Worm (Caenorhabditis elegans) whole organism, young adult: ENCODE data around the gene srx-62.

Experiments
- F23B12.7 ChIP-seq: sonication (generic microtip); optimal IDR thresholded peaks from 2 replicates; lab custom pipeline; 2017; ENCODE audit warnings: missing genetic modification characterization, mild to moderate bottlenecking, missing compliant biosample characterization, antibody characterized with exemption, moderate library complexity; ENCODE audit not compliant: insufficient read depth
- F39B2.1 ChIP-seq: fragments of 200-800 bp; sonication (Bioruptor generic); IDR thresholded peaks from 2 replicates; pipeline ENCODE4 v1.3.6; 2022; ENCODE audit warnings: missing genetic modification reagents, missing genetic modification characterization, missing compliant biosample characterization
- F52B5.7 ChIP-seq: sonication (generic microtip); optimal IDR thresholded peaks from 2 replicates; lab custom pipeline; 2016; ENCODE audit warnings: mild to moderate bottlenecking, missing genetic modification characterization, missing compliant biosample characterization
- K11D2.4 ChIP-seq: fragments of 200-800 bp; sonication (Bioruptor generic); IDR thresholded peaks from 2 replicates; pipeline ENCODE4 v1.3.6; 2022; ENCODE audit warnings: missing genetic modification reagents, missing genetic modification characterization, missing compliant biosample characterization
- T07F8.4 ChIP-seq: sonication (generic microtip); optimal IDR thresholded peaks from 2 replicates; lab custom pipeline; 2016; ENCODE audit warnings: mild to moderate bottlenecking, missing genetic modification characterization, moderate library complexity, missing compliant biosample characterization
- Y53G8AR.9 ChIP-seq: fragments of 200-800 bp; sonication (Bioruptor generic); conservative IDR thresholded peaks from 2 replicates; pipeline ENCODE4 v1.3.6; 2022; ENCODE audit warnings: missing genetic modification reagents, missing genetic modification characterization, missing compliant biosample characterization
- Y79H2A.3 ChIP-seq: fragments of 200-800 bp; sonication (Bioruptor generic); conservative IDR thresholded peaks from 2 replicates; pipeline ENCODE4 v1.3.6; 2022; ENCODE audit warnings: missing genetic modification reagents, missing genetic modification characterization, missing compliant biosample characterization
- Y95B8A.8 ChIP-seq: fragments of 200-800 bp; sonication (Bioruptor generic); IDR thresholded peaks from 2 replicates; pipeline ENCODE4 v1.3.6; 2022; ENCODE audit warnings: missing genetic modification reagents, missing genetic modification characterization, missing compliant biosample characterization
- ZK185.1 ChIP-seq: sonication (generic microtip); optimal IDR thresholded peaks from 2 replicates; lab custom pipeline; 2016; ENCODE audit warnings: mild to moderate bottlenecking, missing genetic modification characterization, missing compliant biosample characterization; ENCODE audit not compliant: poor library complexity, severe bottlenecking
- atf-7 ChIP-seq: sonication (generic microtip); optimal IDR thresholded peaks from 2 replicates; lab custom pipeline; 2017; ENCODE audit warnings: mild to moderate bottlenecking, missing genetic modification characterization, missing compliant biosample characterization
- bed-1 ChIP-seq: fragments of 200-800 bp; sonication (Bioruptor generic); IDR thresholded peaks from 2 replicates; pipeline ENCODE4 v1.3.6; 2022; ENCODE audit warnings: missing genetic modification reagents, missing genetic modification characterization, missing compliant biosample characterization
- bed-2 ChIP-seq: fragments of 200-800 bp; sonication (Bioruptor generic); IDR thresholded peaks from 2 replicates; pipeline ENCODE4 v1.3.6; 2022; ENCODE audit warnings: missing genetic modification reagents, missing genetic modification characterization, missing compliant biosample characterization
- chd-7 ChIP-seq: sonication (generic microtip); optimal IDR thresholded peaks from 2 replicates; lab custom pipeline; 2016; ENCODE audit warnings: mild to moderate bottlenecking, missing genetic modification characterization, moderate library complexity, missing compliant biosample characterization
- efl-1 ChIP-seq: fragments of 150-350 bp; optimal IDR thresholded peaks from 2 replicates; lab custom pipeline; 2014; ENCODE audit warnings: missing biosample characterization, missing genetic modification reagents, missing genetic modification characterization
- egl-44 ChIP-seq: fragments of 200-800 bp; sonication (Bioruptor generic); IDR thresholded peaks from 2 replicates; pipeline ENCODE4 v1.3.6; 2022; ENCODE audit warnings: missing genetic modification reagents, missing genetic modification characterization, missing compliant biosample characterization
- ekl-4 ChIP-seq: fragments of 200-800 bp; sonication (Bioruptor generic); IDR thresholded peaks from 2 replicates; pipeline ENCODE4 v1.3.6; 2022; ENCODE audit warnings: missing genetic modification reagents, missing genetic modification characterization, missing compliant biosample characterization
- ets-4 ChIP-seq: fragments of 200-800 bp; sonication (Bioruptor generic); optimal IDR thresholded peaks from 2 replicates; lab custom pipeline; 2018; ENCODE audit warnings: mild to moderate bottlenecking, missing genetic modification characterization, missing compliant biosample characterization
- fkh-3 ChIP-seq: sonication (generic microtip); optimal IDR thresholded peaks from 2 replicates; lab custom pipeline; 2016; ENCODE audit warnings: mild to moderate bottlenecking, missing genetic modification characterization, missing compliant biosample characterization
- hsf-1 ChIP-seq: fragments of 200-800 bp; sonication (Bioruptor generic); IDR thresholded peaks from 2 replicates; pipeline ENCODE4 v1.3.6; 2022; ENCODE audit warnings: missing genetic modification reagents, missing genetic modification characterization, missing compliant biosample characterization
- lag-1 ChIP-seq: fragments of 200-800 bp; sonication (Bioruptor generic); IDR thresholded peaks from 2 replicates; pipeline ENCODE4 v1.3.6; 2022; ENCODE audit warnings: missing genetic modification reagents, missing genetic modification characterization, missing compliant biosample characterization
- let-526 ChIP-seq: fragments of 200-800 bp; sonication (Bioruptor generic); IDR thresholded peaks from 2 replicates; pipeline ENCODE4 v1.3.6; 2022; ENCODE audit warnings: missing genetic modification reagents, missing genetic modification characterization, missing compliant biosample characterization
- lir-1 ChIP-seq: fragments of 200-800 bp; sonication (Bioruptor generic); conservative IDR thresholded peaks from 2 replicates; pipeline ENCODE4 v1.3.6; 2022; ENCODE audit warnings: missing genetic modification reagents, missing genetic modification characterization, missing compliant biosample characterization
- madf-10 ChIP-seq: sonication (generic microtip); optimal IDR thresholded peaks from 2 replicates; lab custom pipeline; 2016; ENCODE audit warnings: mild to moderate bottlenecking, missing genetic modification characterization, missing compliant biosample characterization
- nhr-179 ChIP-seq: sonication (generic microtip); optimal IDR thresholded peaks from 2 replicates; lab custom pipeline; 2016; ENCODE audit warnings: mild to moderate bottlenecking, missing genetic modification characterization, missing compliant biosample characterization
- nhr-27 ChIP-seq: fragments of 200-800 bp; sonication (Bioruptor generic); optimal IDR thresholded peaks from 2 replicates; lab custom pipeline; 2018; ENCODE audit warnings: mild to moderate bottlenecking, missing genetic modification characterization, moderate library complexity, missing compliant biosample characterization
- pbrm-1 ChIP-seq: fragments of 200-800 bp; sonication (Bioruptor generic); IDR thresholded peaks from 2 replicates; pipeline ENCODE4 v1.3.6; 2022; ENCODE audit warnings: missing genetic modification reagents, missing genetic modification characterization, missing compliant biosample characterization
- rcor-1 ChIP-seq: fragments of 200-800 bp; sonication (Bioruptor generic); IDR thresholded peaks from 2 replicates; pipeline ENCODE4 v1.3.6; 2022; ENCODE audit warnings: missing genetic modification reagents, missing genetic modification characterization, missing compliant biosample characterization
- rec-8 ChIP-seq, 2 experiments: sonication (generic microtip); optimal IDR thresholded peaks; 2 replicates each; lab custom pipeline; 2016; ENCODE audit warnings: mild to moderate bottlenecking in 2 of 2, missing genetic modification characterization in 2 of 2, missing genetic modification reagents in 2 of 2, missing genotype in 2 of 2, missing biosample characterization in 1 of 2, missing compliant biosample characterization in 1 of 2, moderate library complexity in 1 of 2
- snpc-1.1 ChIP-seq: sonication (generic microtip); optimal IDR thresholded peaks from 2 replicates; lab custom pipeline; 2017; ENCODE audit warnings: missing genetic modification characterization, mild to moderate bottlenecking, missing compliant biosample characterization, antibody characterized with exemption, moderate library complexity, missing genotype, missing genetic modification reagents; ENCODE audit not compliant: insufficient read depth
- snpc-4 ChIP-seq, 5 experiments: fragments of 150-350 bp in 1 of 5; sonication (generic microtip) in 4 of 5; optimal IDR thresholded peaks; 2 replicates each; lab custom pipeline; 2014 to 2018; ENCODE audit warnings: missing genetic modification characterization in 5 of 5, missing biosample characterization in 3 of 5, antibody characterized with exemption in 2 of 5, mild to moderate bottlenecking in 2 of 5, missing compliant biosample characterization in 2 of 5, missing genotype in 2 of 5, moderate library complexity in 2 of 5, missing genetic modification reagents in 1 of 5
- somi-1 ChIP-seq: fragments of 200-800 bp; sonication (Bioruptor generic); optimal IDR thresholded peaks from 2 replicates; lab custom pipeline; 2018; ENCODE audit warnings: mild to moderate bottlenecking, missing genetic modification characterization, missing compliant biosample characterization
- unc-130 ChIP-seq: sonication (generic microtip); optimal IDR thresholded peaks from 2 replicates; lab custom pipeline; 2016; ENCODE audit warnings: missing genetic modification reagents, missing genetic modification characterization, missing compliant biosample characterization
- unc-62 ChIP-seq: fragments of 150-350 bp; optimal IDR thresholded peaks from 2 replicates; lab custom pipeline; 2014; ENCODE audit warnings: missing biosample characterization, missing genetic modification reagents, missing genetic modification characterization
- zfh-2 ChIP-seq: fragments of 200-800 bp; sonication (Bioruptor generic); conservative IDR thresholded peaks from 2 replicates; pipeline ENCODE4 v1.3.6; 2022; ENCODE audit warnings: missing genetic modification reagents, missing genetic modification characterization, missing compliant biosample characterization
- ztf-22 ChIP-seq: fragments of 200-800 bp; sonication (Bioruptor generic); optimal IDR thresholded peaks from 2 replicates; lab custom pipeline; 2018; ENCODE audit warnings: mild to moderate bottlenecking, missing genetic modification characterization, moderate library complexity, missing compliant biosample characterization
- ztf-6 ChIP-seq: fragments of 200-800 bp; sonication (Bioruptor generic); IDR thresholded peaks from 2 replicates; pipeline ENCODE4 v1.3.6; 2022; ENCODE audit warnings: missing genetic modification reagents, missing genetic modification characterization, missing compliant biosample characterization

The srx-62 gene

ce11 chrV:3957608-3958007 lies 38.1 kb downstream of the srx-62 start, which contains the start of gene cyp-34A5:
Gene cyp-34A5, minus strand, starts transcription at chrV:3957708.
- no peak for TF ChIP-seq F23B12.7 (tag; lab: Kevin White, UChicago)
- TF ChIP-seq Y95B8A.8 (GFP tag; lab: Robert Waterston, UW): no peak
- no peak for TF ChIP-seq efl-1 (GFP tag; lab: Kevin White, UChicago)
- TF ChIP-seq hsf-1: no peak
- no peak for TF ChIP-seq ztf-6
- no peak for TF ChIP-seq Y53G8AR.9 (GFP tag; lab: Robert Waterston, UW)
- TF ChIP-seq madf-10 (tag; lab: Kevin White, UChicago): no peak
- TF ChIP-seq snpc-1.1 (tag; lab: Kevin White, UChicago): no peak
- no peak for TF ChIP-seq nhr-179 (tag; lab: Kevin White, UChicago)
- no peak for TF ChIP-seq zfh-2
- TF ChIP-seq bed-2 (GFP tag; lab: Robert Waterston, UW): no peak
- no peak for TF ChIP-seq bed-1 (GFP tag; lab: Robert Waterston, UW)
- no peak for TF ChIP-seq somi-1 (GFP tag; lab: Kevin White, UChicago)
- TF ChIP-seq ztf-22 (GFP tag; lab: Kevin White, UChicago): no peak
- no peak for TF ChIP-seq ZK185.1 (tag; lab: Kevin White, UChicago)
- no peak for TF ChIP-seq unc-62 (GFP tag; lab: Kevin White, UChicago)
- TF ChIP-seq snpc-4 (GFP tag; optimal IDR thresholded peaks at IDR 0.05; lab: Kevin White, UChicago): no peak
- TF ChIP-seq snpc-4 (tag; optimal IDR thresholded peaks at IDR 0.05; lab: Kevin White, UChicago): no peak
- no peak for TF ChIP-seq lir-1 (GFP tag; lab: Robert Waterston, UW)

ce11 chrV:3953739-3954138 lies 42.0 kb downstream of the srx-62 start, which contains the start of gene str-247:
Gene str-247, plus strand, starts transcription at chrV:3954039.
- TF ChIP-seq atf-7 (tag; lab: Kevin White, UChicago) (no peak), pbrm-1 (GFP tag; lab: Robert Waterston, UW) (no peak), Y79H2A.3 (GFP tag; lab: Robert Waterston, UW) (no peak), T07F8.4 (tag; lab: Kevin White, UChicago) (no peak), chd-7 (tag; lab: Kevin White, UChicago) (no peak), unc-130 (GFP tag; lab: Kevin White, UChicago) (no peak), lag-1 (GFP tag; lab: Robert Waterston, UW) (no peak), fkh-3 (no peak), F52B5.7 (tag; lab: Kevin White, UChicago) (no peak)

- TF ChIP-seq ets-4 (GFP tag; lab: Kevin White, UChicago) (no peak), egl-44 (GFP tag; lab: Robert Waterston, UW) (no peak), let-526 (GFP tag; lab: Robert Waterston, UW) (no peak), rec-8 (tag; optimal IDR thresholded peaks at IDR 0.05; lab: Kevin White, UChicago) (no peak), somi-1 (GFP tag; lab: Kevin White, UChicago) (no peak), rcor-1 (GFP tag; lab: Robert Waterston, UW) (no peak), nhr-27 (tag; lab: Kevin White, UChicago) (no peak), K11D2.4 (GFP tag; lab: Robert Waterston, UW) (no peak), F39B2.1 (GFP tag; lab: Robert Waterston, UW) (no peak), ekl-4 (GFP tag; lab: Robert Waterston, UW) (no peak)
Observed at ce11 chrV:3949723-3950122, 46.0 kb downstream of the srx-62 start, which contains the start of gene dach-1. Gene dach-1, plus strand, starts transcription at chrV:3950023.
